Worm (Caenorhabditis elegans): Measurements from ENCODE around the gene ruvb-2.
A peak's percentile ranks its signal among the peaks of the same experiment; 100 is the strongest.

ruvb-2 gene

DNA sequence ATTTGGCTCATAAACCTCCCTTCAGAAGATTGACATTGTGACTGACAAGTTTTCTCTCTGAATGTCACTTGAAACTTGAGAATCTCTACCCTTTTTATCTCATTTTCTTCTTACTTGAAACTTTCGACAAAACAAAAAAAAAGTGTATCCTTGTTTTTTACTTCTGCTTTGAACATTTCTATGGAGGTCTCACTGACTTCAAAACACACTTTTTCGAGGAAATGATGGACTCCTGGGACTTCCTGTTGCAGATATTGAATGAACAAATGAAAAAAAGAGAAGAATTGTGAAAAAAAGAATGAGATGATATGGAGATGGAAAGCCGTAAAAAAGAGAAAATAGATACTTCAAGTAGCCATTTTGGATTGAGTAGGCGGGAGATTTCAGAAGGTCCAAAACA lies 21.9 kb upstream of the ruvb-2 start:
- TF ChIP-seq lin-14 (GFP tag; optimal IDR thresholded peaks at IDR 0.05) = peak; percentile 35
- no peak for TF ChIP-seq lin-13 (GFP tag; optimal IDR thresholded peaks at IDR 0.05)
- no peak for TF ChIP-seq aha-1 (tag; optimal IDR thresholded peaks at IDR 0.05)
- TF ChIP-seq zip-4 (GFP tag; optimal IDR thresholded peaks at IDR 0.05) = no peak
- no peak for TF ChIP-seq lin-39 (tag; optimal IDR thresholded peaks at IDR 0.05)
- no peak for TF ChIP-seq nhr-28 (tag; optimal IDR thresholded peaks at IDR 0.05)
- TF ChIP-seq egl-27 (tag; optimal IDR thresholded peaks at IDR 0.05) = no peak
- TF ChIP-seq fkh-10 (GFP tag; optimal IDR thresholded peaks at IDR 0.05) = peak; percentile 52
- no peak for TF ChIP-seq C16A3.4 (tag; optimal IDR thresholded peaks at IDR 0.05)
- TF ChIP-seq alr-1 (tag; optimal IDR thresholded peaks at IDR 0.05; ENCODE audit: borderline replicate concordance) = no peak
- no peak for TF ChIP-seq ceh-88 (GFP tag; IDR thresholded peaks at IDR 0.05)
- no peak for TF ChIP-seq mep-1 (tag; optimal IDR thresholded peaks at IDR 0.05)
- no peak for TF ChIP-seq unc-98 (GFP tag; IDR thresholded peaks at IDR 0.05)
- no peak for TF ChIP-seq pag-3 (tag; optimal IDR thresholded peaks at IDR 0.05; ENCODE audit: borderline replicate concordance, insufficient read depth)
- no peak for TF ChIP-seq lin-35 (GFP tag; optimal IDR thresholded peaks at IDR 0.05)
- TF ChIP-seq xbp-1 (tag; optimal IDR thresholded peaks at IDR 0.05) = no peak

DNA sequence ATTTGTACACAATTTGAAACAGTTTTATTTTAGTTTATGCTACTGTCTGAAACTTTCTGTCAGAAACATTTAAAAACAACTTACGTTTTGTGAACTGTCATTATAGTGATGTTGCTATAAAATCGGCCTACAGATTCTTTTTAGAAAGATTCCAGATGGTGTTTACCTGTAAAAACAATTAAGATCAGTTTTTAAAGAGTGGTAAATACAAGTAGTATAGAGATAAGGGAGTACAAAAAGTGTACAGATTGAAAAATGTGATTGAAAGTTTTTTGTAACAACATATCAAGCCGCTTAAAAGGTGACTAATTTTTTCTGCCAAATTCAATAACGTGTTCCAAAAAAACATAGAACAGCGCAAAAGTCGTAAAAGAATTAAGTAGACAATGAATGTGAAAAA lies 18.3 kb upstream of the ruvb-2 start, which contains the start of gene npr-12:
npr-12 (minus strand) TSS at position 101 of the 400 bp plus-strand sequence.
- TF ChIP-seq sup-37 (GFP tag; optimal IDR thresholded peaks at IDR 0.05) (no peak), nhr-71 (tag; optimal IDR thresholded peaks at IDR 0.05) (no peak), nhr-76 (tag; optimal IDR thresholded peaks at IDR 0.05) (no peak), mdl-1 (tag; optimal IDR thresholded peaks at IDR 0.05) (no peak), snu-23 (GFP tag; optimal IDR thresholded peaks at IDR 0.05) (no peak), tbx-2 (tag; optimal IDR thresholded peaks at IDR 0.05) (no peak), aly-2 (tag; optimal IDR thresholded peaks at IDR 0.05) (no peak), nhr-12 (tag; optimal IDR thresholded peaks at IDR 0.05) (no peak), tlp-1 (tag; optimal IDR thresholded peaks at IDR 0.05) (no peak), sptf-1 (tag; optimal IDR thresholded peaks at IDR 0.05) (no peak), lsy-2 (tag; optimal IDR thresholded peaks at IDR 0.05) (no peak), ceh-63 (GFP tag; optimal IDR thresholded peaks at IDR 0.05) (no peak), efl-3 (GFP tag; optimal IDR thresholded peaks at IDR 0.05) (no peak), ceh-82 (tag; optimal IDR thresholded peaks at IDR 0.05) (no peak)

DNA sequence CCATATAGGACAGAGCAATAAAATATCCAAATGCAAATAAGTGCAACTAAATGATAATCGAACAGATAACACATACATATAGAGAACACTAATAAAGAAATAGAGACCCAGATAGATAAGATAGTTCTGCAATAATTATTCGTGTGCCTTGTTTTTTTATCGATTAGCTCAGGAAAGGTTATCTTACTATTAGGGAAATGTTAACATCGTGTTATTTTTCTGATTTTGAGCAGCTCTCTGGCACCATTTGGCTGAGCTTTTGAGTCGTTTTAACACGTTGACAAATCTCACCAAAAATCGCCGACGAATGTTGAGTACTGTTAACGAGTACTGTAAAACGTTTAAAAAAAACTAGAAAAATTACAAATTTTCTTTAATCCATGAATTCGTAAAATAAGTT lies 9.2 kb upstream of the ruvb-2 start, which contains the start of gene cest-6:
cest-6 (minus strand) TSS at position 101 of the 400 bp plus-strand sequence.
- TF ChIP-seq zag-1 (tag; optimal IDR thresholded peaks at IDR 0.05) (no peak), snpc-4 (tag; optimal IDR thresholded peaks at IDR 0.05) (no peak), C34B4.2 (tag; optimal IDR thresholded peaks at IDR 0.05) (no peak), nhr-11 (tag; optimal IDR thresholded peaks at IDR 0.05) (no peak), ceh-63 (GFP tag; optimal IDR thresholded peaks at IDR 0.05) (no peak), efl-3 (GFP tag; optimal IDR thresholded peaks at IDR 0.05) (no peak), isw-1 (GFP tag; IDR thresholded peaks at IDR 0.05) (no peak), unc-130 (tag; optimal IDR thresholded peaks at IDR 0.05) (no peak), mep-1 (tag; optimal IDR thresholded peaks at IDR 0.05) (no peak), ceh-8 (GFP tag; optimal IDR thresholded peaks at IDR 0.05) (no peak), nhr-19 (GFP tag; conservative IDR thresholded peaks at IDR 0.05) (no peak)

DNA sequence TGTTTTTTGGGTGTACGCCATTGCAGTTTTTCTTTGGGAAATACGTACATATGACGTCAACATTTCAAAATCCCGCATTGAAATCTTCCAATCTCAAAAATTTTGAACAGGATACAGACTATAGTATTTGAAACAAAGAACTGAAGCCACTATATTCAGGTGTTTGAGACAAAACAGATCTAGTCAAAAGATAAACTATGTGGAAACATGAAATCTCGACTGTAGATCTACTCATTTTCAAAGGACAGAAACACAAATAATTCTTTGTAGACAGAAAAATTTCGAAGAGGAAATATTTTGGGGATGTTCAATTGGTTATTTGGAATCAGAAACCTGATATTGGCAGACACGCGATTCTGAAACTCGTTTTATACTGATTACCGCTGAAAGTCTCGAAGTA lies 6.3 kb upstream of the ruvb-2 start:
- TF ChIP-seq efl-1 (optimal IDR thresholded peaks at IDR 0.05) = no peak
- peak in 1 of 2 experiments; percentile 17 for TF ChIP-seq efl-1 (GFP tag; optimal IDR thresholded peaks at IDR 0.05 in 1 of 2)
- TF ChIP-seq pqm-1 (tag; optimal IDR thresholded peaks at IDR 0.05) = no peak

All from whole organism, L1 larva.